Fruit fly (Drosophila melanogaster): ENCODE measurements around the gene Inx2.

The Inx2 gene

dm6 chrX:6998492-6998852, at the start of gene Inx2 (continued):
- 0 out of 3 replicates have a peak, but pooled peaks have one; percentile 10 for TF ChIP-seq so (GFP tag; IDR thresholded peaks at IDR 0.05)
- TF ChIP-seq CG3995 (GFP tag; optimal IDR thresholded peaks at IDR 0.05): no peak
- peak; percentile 62 for TF ChIP-seq CG34376 (GFP tag; optimal IDR thresholded peaks at IDR 0.05)
- TF ChIP-seq CG13287 (GFP tag; IDR thresholded peaks at IDR 0.05; ENCODE audit: partially characterized antibody): peak; percentile 61; the same call in 1 of the 2 replicates
- peak; percentile 69 for TF ChIP-seq zfh1 (GFP tag; IDR thresholded peaks at IDR 0.05)
- TF ChIP-seq ewg (GFP tag; optimal IDR thresholded peaks at IDR 0.05): peak; percentile 21
- peak; percentile 70 for TF ChIP-seq CG3163 (GFP tag; optimal IDR thresholded peaks at IDR 0.05)
- peak; percentile 92 for TF ChIP-seq CG5180 (GFP tag; optimal IDR thresholded peaks at IDR 0.05)
- no peak for TF ChIP-seq gcm2 (GFP tag; optimal IDR thresholded peaks at IDR 0.05)
- no peak for TF ChIP-seq NK7.1 (GFP tag; optimal IDR thresholded peaks at IDR 0.05)
- no peak for TF ChIP-seq CG30403 (GFP tag; optimal IDR thresholded peaks at IDR 0.05)
- TF ChIP-seq fd64A (GFP tag; optimal IDR thresholded peaks at IDR 0.05): no peak
- no peak for TF ChIP-seq CG2678 (tag; optimal IDR thresholded peaks at IDR 0.05)
- no peak for TF ChIP-seq CG15514 (GFP tag; optimal IDR thresholded peaks at IDR 0.05)
- no peak for TF ChIP-seq CG11456 (GFP tag; IDR thresholded peaks at IDR 0.05)
- no peak for TF ChIP-seq CG31224 (GFP tag; IDR thresholded peaks at IDR 0.05)
- TF ChIP-seq lmd (GFP tag; IDR thresholded peaks at IDR 0.05): no peak
- 0 out of 2 replicates have a peak, but pooled peaks have one; percentile 9 for TF ChIP-seq CG32767 (GFP tag; IDR thresholded peaks at IDR 0.05)
- no peak for TF ChIP-seq CG12299 (tag; optimal IDR thresholded peaks at IDR 0.05)
- TF ChIP-seq esg (GFP tag; conservative IDR thresholded peaks at IDR 0.05): no peak
- TF ChIP-seq Gsc (GFP tag; IDR thresholded peaks at IDR 0.05): no peak
- TF ChIP-seq en (GFP tag; optimal IDR thresholded peaks at IDR 0.05): no peak
- TF ChIP-seq Camta (GFP tag; optimal IDR thresholded peaks at IDR 0.05): no peak
- TF ChIP-seq CG7745 (tag; optimal IDR thresholded peaks at IDR 0.05): peak; percentile 7
- TF ChIP-seq CG18011 (GFP tag; optimal IDR thresholded peaks at IDR 0.05): no peak
- no peak for TF ChIP-seq CG16863 (GFP tag; optimal IDR thresholded peaks at IDR 0.05)
- TF ChIP-seq ab (GFP tag; optimal IDR thresholded peaks at IDR 0.05): no peak
- TF ChIP-seq CG8944 (GFP tag; optimal IDR thresholded peaks at IDR 0.05): no peak
- no peak for TF ChIP-seq danr (GFP tag; IDR thresholded peaks at IDR 0.05)
- no peak; the same call in 2 of the 3 replicates for TF ChIP-seq CG14050 (GFP tag; IDR thresholded peaks at IDR 0.05)
- peak; percentile 9 for TF ChIP-seq Bteb2 (GFP tag; optimal IDR thresholded peaks at IDR 0.05)
- TF ChIP-seq CG9876 (GFP tag; optimal IDR thresholded peaks at IDR 0.05): no peak
- no peak for TF ChIP-seq ap (GFP tag; IDR thresholded peaks at IDR 0.05)
- TF ChIP-seq Deaf1 (tag; optimal IDR thresholded peaks at IDR 0.05): peak; percentile 99
- TF ChIP-seq Meics (GFP tag; optimal IDR thresholded peaks at IDR 0.05): peak; percentile 45
- no peak for TF ChIP-seq D19A (tag; optimal IDR thresholded peaks at IDR 0.05)
- no peak for TF ChIP-seq Doc2 (GFP tag; IDR thresholded peaks at IDR 0.05)
- TF ChIP-seq Rfx (GFP tag; IDR thresholded peaks at IDR 0.05): peak; percentile 43; the same call in 1 of the 2 replicates
- TF ChIP-seq Usf (GFP tag; optimal IDR thresholded peaks at IDR 0.05): no peak
- no peak for TF ChIP-seq zf30C (GFP tag; optimal IDR thresholded peaks at IDR 0.05)
- TF ChIP-seq Oli (tag; optimal IDR thresholded peaks at IDR 0.05): no peak
- no peak for TF ChIP-seq CG8478 (optimal IDR thresholded peaks at IDR 0.05)
- peak; percentile 41 for TF ChIP-seq Asciz (GFP tag; optimal IDR thresholded peaks at IDR 0.05)
- TF ChIP-seq CG17328 (GFP tag; IDR thresholded peaks at IDR 0.05): peak; percentile 34; the same call in 1 of the 2 replicates
- TF ChIP-seq Aef1 (GFP tag; IDR thresholded peaks at IDR 0.05): peak; percentile 74
- TF ChIP-seq inv (GFP tag; IDR thresholded peaks at IDR 0.05; ENCODE audit: partially characterized antibody): 0 out of 2 replicates have a peak, but pooled peaks have one; percentile 12
- TF ChIP-seq fd3F (GFP tag; optimal IDR thresholded peaks at IDR 0.05): no peak
- peak; percentile 38 for TF ChIP-seq exex (tag; optimal IDR thresholded peaks at IDR 0.05)
- TF ChIP-seq CG18476 (GFP tag; optimal IDR thresholded peaks at IDR 0.05): no peak
- no peak for TF ChIP-seq Six4 (GFP tag; optimal IDR thresholded peaks at IDR 0.05)
- no peak for TF ChIP-seq crp (GFP tag; optimal IDR thresholded peaks at IDR 0.05)
- TF ChIP-seq dati (GFP tag; IDR thresholded peaks at IDR 0.05): no peak
